Worm (Caenorhabditis elegans): ENCODE measurements around the gene str-16.

DNA sequence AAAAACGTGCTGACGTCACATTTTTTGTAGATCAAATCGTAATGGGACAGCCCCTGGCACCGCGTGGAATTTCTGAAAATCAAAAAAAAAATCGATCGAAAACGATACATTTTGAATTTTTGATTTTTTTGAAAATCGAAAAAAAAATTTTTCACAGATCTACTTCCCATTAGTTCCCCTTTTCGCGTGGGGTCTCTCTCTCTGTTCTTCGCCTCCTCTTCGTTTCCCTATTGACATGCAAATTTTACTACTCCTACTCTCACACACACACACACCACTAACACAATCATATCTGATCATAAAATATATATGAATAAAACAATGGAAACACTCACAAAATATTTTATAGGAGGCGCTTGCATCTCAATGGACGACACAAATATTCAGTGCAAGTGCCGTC is 18.1 kb upstream of the str-16 start:
- TF ChIP-seq ces-1 (GFP tag; optimal IDR thresholded peaks at IDR 0.05) (no peak), unc-62 (GFP tag; optimal IDR thresholded peaks at IDR 0.05) (no peak), lin-13 (tag; optimal IDR thresholded peaks at IDR 0.05) (no peak), elt-1 (tag; optimal IDR thresholded peaks at IDR 0.05; ENCODE audit: borderline replicate concordance, insufficient read depth) (no peak)
